Worm (Caenorhabditis elegans) whole organism, late embryonic: ENCODE data around the gene M163.5.

ENCODE experiments used
- C38D4.7 ChIP-seq: fragments of 200-800 bp; sonication (Bioruptor generic); optimal IDR thresholded peaks from 2 replicates; lab custom pipeline; 2018; ENCODE audit warnings: mild to moderate bottlenecking, missing genetic modification characterization, moderate library complexity, missing compliant biosample characterization
- ahr-1 ChIP-seq: sonication (generic microtip); optimal IDR thresholded peaks from 2 replicates; lab custom pipeline; 2016; ENCODE audit warnings: missing genetic modification characterization, missing compliant biosample characterization
- ceh-30 ChIP-seq: fragments of 150-350 bp; optimal IDR thresholded peaks from 2 replicates; lab custom pipeline; 2014; ENCODE audit warnings: missing biosample characterization, missing genetic modification characterization
- dmd-4 ChIP-seq: sonication (generic microtip); optimal IDR thresholded peaks from 2 replicates; lab custom pipeline; 2016; ENCODE audit warnings: borderline replicate concordance, missing genetic modification characterization, missing compliant biosample characterization
- fax-1 ChIP-seq: sonication (generic microtip); optimal IDR thresholded peaks from 2 replicates; lab custom pipeline; 2016; ENCODE audit warnings: missing genotype, missing genetic modification characterization, missing compliant biosample characterization
- gmeb-2 ChIP-seq: sonication (generic microtip); optimal IDR thresholded peaks from 2 replicates; lab custom pipeline; 2016; ENCODE audit warnings: missing genetic modification characterization, inconsistent platforms, missing compliant biosample characterization
- hlh-30 ChIP-seq: sonication (generic microtip); optimal IDR thresholded peaks from 2 replicates; lab custom pipeline; 2017; ENCODE audit warnings: antibody characterized with exemption, missing genetic modification characterization, missing compliant biosample characterization; ENCODE audit not compliant: insufficient read depth
- pag-3 ChIP-seq: sonication (generic microtip); optimal IDR thresholded peaks from 2 replicates; lab custom pipeline; 2016; ENCODE audit warnings: missing compliant biosample characterization, missing genetic modification characterization, borderline replicate concordance
- sox-2 ChIP-seq: fragments of 200-800 bp; sonication (Bioruptor generic); IDR thresholded peaks from 2 replicates; pipeline ENCODE4 v1.3.6; 2022; ENCODE audit warnings: missing genetic modification reagents, missing genetic modification characterization, missing compliant biosample characterization
- tbx-2 ChIP-seq: sonication (generic microtip); optimal IDR thresholded peaks from 2 replicates; lab custom pipeline; 2016; ENCODE audit warnings: missing genetic modification characterization, missing compliant biosample characterization
- ztf-16 ChIP-seq: sonication (generic microtip); optimal IDR thresholded peaks from 2 replicates; lab custom pipeline; 2017; ENCODE audit warnings: missing genetic modification characterization, missing compliant biosample characterization

DNA sequence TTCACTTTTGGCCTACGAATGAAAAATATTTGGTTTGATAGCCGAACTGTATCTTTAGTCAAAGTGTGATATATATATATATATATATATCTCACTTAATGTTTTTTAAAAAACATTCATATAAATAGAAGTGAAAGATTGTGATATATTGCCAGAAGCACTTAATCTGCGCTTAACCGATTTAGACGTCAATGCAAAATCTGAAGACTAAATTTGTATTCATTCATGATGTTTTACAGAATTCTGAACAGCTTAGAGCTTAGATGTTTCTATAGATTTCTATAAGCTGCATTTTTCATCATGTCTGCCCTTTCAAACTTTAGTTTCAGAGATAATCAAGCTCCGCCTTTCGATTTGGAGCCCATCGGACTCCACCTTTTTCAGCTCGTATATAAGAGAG is 31.5 kb upstream of the M163.5 start, which contains the start of gene F23D12.3:
- TF ChIP-seq dmd-4 (tag; lab: Kevin White, UChicago) (no peak), sox-2 (GFP tag; lab: Robert Waterston, UW) (no peak), tbx-2 (no peak), ahr-1 (tag; lab: Kevin White, UChicago) (no peak), hlh-30 (tag; lab: Kevin White, UChicago) (no peak), pag-3 (no peak), fax-1 (tag; lab: Kevin White, UChicago) (no peak), ztf-16 (tag; lab: Kevin White, UChicago) (no peak), C38D4.7 (GFP tag; lab: Kevin White, UChicago) (no peak), ceh-30 (tag; lab: Kevin White, UChicago) (no peak), gmeb-2 (tag; lab: Kevin White, UChicago) (no peak)
